Worm (Caenorhabditis elegans) whole organism, young adult: ENCODE data around the gene snai-1.

ENCODE experiments used
- F49E8.2 ChIP-seq: sonication (generic microtip); optimal IDR thresholded peaks from 3 replicates; lab custom pipeline; 2017; ENCODE audit warnings: missing genetic modification characterization, mild to moderate bottlenecking, missing compliant biosample characterization, antibody characterized with exemption, moderate library complexity; ENCODE audit not compliant: insufficient read depth
- bed-1 ChIP-seq: fragments of 200-800 bp; sonication (Bioruptor generic); IDR thresholded peaks from 2 replicates; pipeline ENCODE4 v1.3.6; 2022; ENCODE audit warnings: missing genetic modification reagents, missing genetic modification characterization, missing compliant biosample characterization
- efl-1 ChIP-seq: fragments of 150-350 bp; optimal IDR thresholded peaks from 2 replicates; lab custom pipeline; 2014; ENCODE audit warnings: missing biosample characterization, missing genetic modification reagents, missing genetic modification characterization
- let-526 ChIP-seq: fragments of 200-800 bp; sonication (Bioruptor generic); IDR thresholded peaks from 2 replicates; pipeline ENCODE4 v1.3.6; 2022; ENCODE audit warnings: missing genetic modification reagents, missing genetic modification characterization, missing compliant biosample characterization
- nhr-90 ChIP-seq: sonication (generic microtip); optimal IDR thresholded peaks from 2 replicates; lab custom pipeline; 2016; ENCODE audit warnings: missing genotype, mild to moderate bottlenecking, missing genetic modification characterization, missing compliant biosample characterization
- rec-8 ChIP-seq, 2 experiments: sonication (generic microtip); optimal IDR thresholded peaks; 2 replicates each; lab custom pipeline; 2016; ENCODE audit warnings: mild to moderate bottlenecking in 2 of 2, missing genetic modification characterization in 2 of 2, missing genetic modification reagents in 2 of 2, missing genotype in 2 of 2, missing biosample characterization in 1 of 2, missing compliant biosample characterization in 1 of 2, moderate library complexity in 1 of 2
- unc-62 ChIP-seq: fragments of 150-350 bp; optimal IDR thresholded peaks from 2 replicates; lab custom pipeline; 2014; ENCODE audit warnings: missing biosample characterization, missing genetic modification reagents, missing genetic modification characterization

DNA sequence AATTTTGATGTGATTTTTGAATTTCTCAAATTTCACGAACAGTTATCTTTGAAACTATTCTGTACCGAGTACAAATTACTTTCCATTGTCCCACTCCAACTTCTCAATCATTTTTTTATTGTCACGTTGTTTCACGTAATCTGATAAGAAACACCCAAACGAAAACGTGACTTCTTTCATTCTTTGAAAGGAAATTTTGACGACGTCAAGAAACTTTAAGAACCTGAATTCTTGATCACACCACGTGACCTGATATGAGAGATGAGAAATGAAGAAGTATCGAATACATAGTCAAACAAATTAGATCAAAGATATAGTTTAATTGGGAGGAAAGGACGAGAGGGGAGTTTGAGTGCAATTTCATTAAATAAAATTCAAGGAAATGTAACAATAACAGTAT lies 4.0 kb downstream of the snai-1 start:
- TF ChIP-seq rec-8 (tag; optimal IDR thresholded peaks at IDR 0.05; lab: Kevin White, UChicago) (no peak), bed-1 (GFP tag; lab: Robert Waterston, UW) (no peak), F49E8.2 (no peak), let-526 (GFP tag; lab: Robert Waterston, UW) (no peak), unc-62 (GFP tag; lab: Kevin White, UChicago) (no peak), nhr-90 (tag; lab: Kevin White, UChicago) (no peak), efl-1 (GFP tag; lab: Kevin White, UChicago) (no peak)
